Worm (Caenorhabditis elegans): ENCODE measurements around the gene C47G2.3.

ce11 chrII:11285282-11285933, 4.6 kb downstream of the C47G2.3 start:
- no peak for TF ChIP-seq unc-62 (GFP tag; optimal IDR thresholded peaks at IDR 0.05)
- TF ChIP-seq nhr-77 (tag; optimal IDR thresholded peaks at IDR 0.05): no peak
- no peak for TF ChIP-seq fos-1 (tag; optimal IDR thresholded peaks at IDR 0.05)
- TF ChIP-seq snpc-4 (tag; optimal IDR thresholded peaks at IDR 0.05): no peak
- TF ChIP-seq ztf-4 (tag; optimal IDR thresholded peaks at IDR 0.05): no peak

Measured in whole organism, L3 larva.